Worm (Caenorhabditis elegans) whole organism, midembryonic: ENCODE measurements around the gene C45G9.14.

ENCODE experiments used
- T22C8.4 ChIP-seq: fragments of 200-800 bp; sonication (Bioruptor generic); IDR thresholded peaks from 2 replicates; pipeline ENCODE4 v1.3.6; 2022; ENCODE audit warnings: missing genetic modification characterization, missing compliant biosample characterization
- cog-1 ChIP-seq: sonication (generic microtip); optimal IDR thresholded peaks from 2 replicates; lab custom pipeline; 2016; ENCODE audit warnings: missing genetic modification characterization, missing compliant biosample characterization
- flt-1 ChIP-seq: fragments of 200-800 bp; sonication (Bioruptor generic); IDR thresholded peaks from 2 replicates; pipeline ENCODE4 v1.3.6; 2022; ENCODE audit warnings: missing genetic modification characterization, missing compliant biosample characterization
- klf-2 ChIP-seq: fragments of 200-800 bp; sonication (Bioruptor generic); conservative IDR thresholded peaks from 2 replicates; pipeline ENCODE4 v1.3.6; 2022; ENCODE audit warnings: missing genetic modification reagents, missing genetic modification characterization, missing compliant biosample characterization
- med-1 ChIP-seq: sonication (generic microtip); optimal IDR thresholded peaks from 2 replicates; lab custom pipeline; 2017; ENCODE audit warnings: missing genetic modification characterization, mild to moderate bottlenecking, missing compliant biosample characterization, antibody characterized with exemption, missing genetic modification reagents; ENCODE audit not compliant: insufficient read depth
- ref-1 ChIP-seq: fragments of 200-800 bp; sonication (Bioruptor generic); conservative IDR thresholded peaks from 2 replicates; pipeline ENCODE4 v1.3.6; 2022; ENCODE audit warnings: missing genetic modification reagents, missing genetic modification characterization, missing compliant biosample characterization
- tab-1 ChIP-seq: fragments of 200-800 bp; sonication (Bioruptor generic); IDR thresholded peaks from 2 replicates; pipeline ENCODE4 v1.3.6; 2022; ENCODE audit warnings: missing genetic modification characterization, missing compliant biosample characterization
- ztf-23 ChIP-seq: fragments of 200-800 bp; sonication (Bioruptor generic); IDR thresholded peaks from 2 replicates; pipeline ENCODE4 v1.3.6; 2022; ENCODE audit warnings: missing genetic modification reagents, missing genetic modification characterization, missing compliant biosample characterization
- ztf-29 ChIP-seq: fragments of 200-800 bp; sonication (Bioruptor generic); IDR thresholded peaks from 2 replicates; pipeline ENCODE4 v1.3.6; 2022; ENCODE audit warnings: missing genetic modification reagents, missing genetic modification characterization, missing compliant biosample characterization

C45G9.14 gene

ce11 chrIII:5013915-5014346 is 30.9 kb upstream of the C45G9.14 start:
- TF ChIP-seq flt-1 (peak; percentile 82; the same call in 1 of the 2 replicates), ztf-29 (GFP tag; lab: Robert Waterston, UW) (0 out of 2 replicates have a peak, but pooled peaks have one; percentile 27), med-1 (no peak), ref-1 (GFP tag; lab: Robert Waterston, UW) (no peak), cog-1 (tag; lab: Kevin White, UChicago) (peak; percentile 96), tab-1 (GFP tag; lab: Robert Waterston, UW) (0 out of 2 replicates have a peak, but pooled peaks have one; percentile 21), T22C8.4 (GFP tag; lab: Robert Waterston, UW) (no peak), ztf-23 (GFP tag; lab: Robert Waterston, UW) (peak; percentile 94), klf-2 (GFP tag; lab: Robert Waterston, UW) (no peak)

ce11 chrIII:5017550-5017949 is 27.3 kb upstream of the C45G9.14 start, which contains the start of gene larp-1:
larp-1 (minus strand) TSS chrIII:5017650.
- TF ChIP-seq ztf-29 (GFP tag; lab: Robert Waterston, UW) (no peak), klf-2 (GFP tag; lab: Robert Waterston, UW) (no peak), flt-1 (no peak), cog-1 (tag; lab: Kevin White, UChicago) (no peak), ref-1 (GFP tag; lab: Robert Waterston, UW) (no peak), ztf-23 (GFP tag; lab: Robert Waterston, UW) (no peak), T22C8.4 (GFP tag; lab: Robert Waterston, UW) (no peak), med-1 (no peak), tab-1 (GFP tag; lab: Robert Waterston, UW) (no peak)

ce11 chrIII:5018116-5018689 is 26.6 kb upstream of the C45G9.14 start, which contains the start of gene wip-1:
wip-1 (plus strand) TSS chrIII:5018639.
- TF ChIP-seq flt-1 (peak; percentile 85), ztf-29 (GFP tag; lab: Robert Waterston, UW) (peak; percentile 78), ref-1 (GFP tag; lab: Robert Waterston, UW) (no peak), med-1 (peak; percentile 15), klf-2 (GFP tag; lab: Robert Waterston, UW) (peak; percentile 60; the same call in 1 of the 2 replicates), cog-1 (tag; lab: Kevin White, UChicago) (peak; percentile 91), ztf-23 (GFP tag; lab: Robert Waterston, UW) (peak; percentile 100), tab-1 (GFP tag; lab: Robert Waterston, UW) (peak; percentile 40; the same call in 1 of the 2 replicates), T22C8.4 (GFP tag; lab: Robert Waterston, UW) (0 out of 2 replicates have a peak, but pooled peaks have one; percentile 8)

ce11 chrIII:5020924-5021323 is 23.9 kb upstream of the C45G9.14 start, which contains the start of gene mdt-11:
mdt-11 (plus strand) TSS chrIII:5021224.
- TF ChIP-seq T22C8.4 (GFP tag; lab: Robert Waterston, UW) (no peak), ztf-29 (GFP tag; lab: Robert Waterston, UW) (no peak), klf-2 (GFP tag; lab: Robert Waterston, UW) (no peak)

- no peak for TF ChIP-seq ztf-23 (GFP tag; lab: Robert Waterston, UW)
- no peak for TF ChIP-seq flt-1
- no peak for TF ChIP-seq ref-1 (GFP tag; lab: Robert Waterston, UW)
- no peak for TF ChIP-seq T22C8.4 (GFP tag; lab: Robert Waterston, UW)
- no peak for TF ChIP-seq med-1
- no peak for TF ChIP-seq tab-1 (GFP tag; lab: Robert Waterston, UW)
- TF ChIP-seq cog-1 (tag; lab: Kevin White, UChicago) = no peak
- TF ChIP-seq ztf-29 (GFP tag; lab: Robert Waterston, UW) = no peak
- no peak for TF ChIP-seq klf-2 (GFP tag; lab: Robert Waterston, UW)
These were observed 23.1 kb upstream of the C45G9.14 start, which contains the start of gene R144.3 for ce11 chrIII:5021689-5022088. R144.3 (plus strand) TSS chrIII:5021989.

- TF ChIP-seq med-1 (no peak), T22C8.4 (GFP tag; lab: Robert Waterston, UW) (no peak), flt-1 (no peak), klf-2 (GFP tag; lab: Robert Waterston, UW) (no peak), ztf-29 (GFP tag; lab: Robert Waterston, UW) (no peak), ztf-23 (GFP tag; lab: Robert Waterston, UW) (no peak), ref-1 (GFP tag; lab: Robert Waterston, UW) (no peak), tab-1 (GFP tag; lab: Robert Waterston, UW) (no peak), cog-1 (tag; lab: Kevin White, UChicago) (no peak)
These were observed 21.8 kb upstream of the C45G9.14 start, which contains the start of gene R144.13 for ce11 chrIII:5022964-5023363. R144.13 (plus strand) TSS chrIII:5023264.

- TF ChIP-seq tab-1 (GFP tag; lab: Robert Waterston, UW) = no peak
- no peak for TF ChIP-seq med-1
- no peak for TF ChIP-seq ref-1 (GFP tag; lab: Robert Waterston, UW)
These were observed 21.2 kb upstream of the C45G9.14 start for ce11 chrIII:5023642-5024041.

- TF ChIP-seq cog-1 (tag; lab: Kevin White, UChicago) = peak; percentile 22
- peak; percentile 91 for TF ChIP-seq T22C8.4 (GFP tag; lab: Robert Waterston, UW)
- no peak for TF ChIP-seq tab-1 (GFP tag; lab: Robert Waterston, UW)
- TF ChIP-seq ztf-23 (GFP tag; lab: Robert Waterston, UW) = peak; percentile 80
- no peak for TF ChIP-seq flt-1
- TF ChIP-seq klf-2 (GFP tag; lab: Robert Waterston, UW) = no peak
- no peak for TF ChIP-seq ref-1 (GFP tag; lab: Robert Waterston, UW)
- TF ChIP-seq med-1 = peak; percentile 11
- TF ChIP-seq ztf-29 (GFP tag; lab: Robert Waterston, UW) = no peak
These were observed 20.3 kb upstream of the C45G9.14 start, which contains the start of gene pcf-11 for ce11 chrIII:5024393-5024964. pcf-11 (plus strand) TSS chrIII:5024914.

- no peak for TF ChIP-seq flt-1
- no peak for TF ChIP-seq ref-1 (GFP tag; lab: Robert Waterston, UW)
- TF ChIP-seq ztf-29 (GFP tag; lab: Robert Waterston, UW) = no peak
- no peak for TF ChIP-seq cog-1 (tag; lab: Kevin White, UChicago)
- TF ChIP-seq tab-1 (GFP tag; lab: Robert Waterston, UW) = no peak
- TF ChIP-seq med-1 = no peak
- TF ChIP-seq T22C8.4 (GFP tag; lab: Robert Waterston, UW) = no peak
- no peak; the same call in 1 of the 2 replicates for TF ChIP-seq ztf-23 (GFP tag; lab: Robert Waterston, UW)
- TF ChIP-seq klf-2 (GFP tag; lab: Robert Waterston, UW) = no peak
These were observed 19.6 kb upstream of the C45G9.14 start for ce11 chrIII:5025136-5025629.
